Fruit fly (Drosophila melanogaster) whole organism, embryonic: ENCODE results near the gene CG15894.

Source experiments
- ATbp ChIP-seq: fragments of 200-800 bp; sonication (Bioruptor generic); optimal IDR thresholded peaks from 2 replicates; lab custom pipeline; 2017; ENCODE audit warnings: missing biosample characterization, mild to moderate bottlenecking, missing genetic modification characterization, missing genetic modification reagents
- BEAF-32 ChIP-seq: fragments of 200-800 bp; sonication (Bioruptor generic); optimal IDR thresholded peaks from 3 replicates; lab custom pipeline; 2017; ENCODE audit warnings: missing biosample characterization, missing genetic modification characterization, mild to moderate bottlenecking, moderate library complexity, missing genetic modification reagents
- BtbVII ChIP-seq: fragments of 200-800 bp; sonication (Bioruptor generic); optimal IDR thresholded peaks from 3 replicates; lab custom pipeline; 2017; ENCODE audit warnings: missing biosample characterization, mild to moderate bottlenecking, missing genetic modification characterization
- CG10274 ChIP-seq: fragments of 200-800 bp; sonication (Bioruptor generic); optimal IDR thresholded peaks from 3 replicates; lab custom pipeline; 2017; ENCODE audit warnings: missing biosample characterization, mild to moderate bottlenecking, missing genetic modification characterization
- CG10431 ChIP-seq: fragments of 200-800 bp; sonication (Bioruptor generic); optimal IDR thresholded peaks from 3 replicates; lab custom pipeline; 2018; ENCODE audit warnings: missing biosample characterization, mild to moderate bottlenecking, missing genetic modification characterization
- CG11504 ChIP-seq: fragments of 200-800 bp; sonication (Bioruptor generic); optimal IDR thresholded peaks from 3 replicates; lab custom pipeline; 2019; ENCODE audit warnings: missing biosample characterization, mild to moderate bottlenecking, missing genetic modification characterization, moderate library complexity
- CG12219 ChIP-seq: fragments of 200-800 bp; sonication (Bioruptor generic); optimal IDR thresholded peaks from 3 replicates; lab custom pipeline; 2018; ENCODE audit warnings: missing biosample characterization, mild to moderate bottlenecking, missing genetic modification characterization
- CG12299 ChIP-seq: fragments of 200-800 bp; sonication (Bioruptor generic); optimal IDR thresholded peaks from 2 replicates; lab custom pipeline; 2018; ENCODE audit warnings: missing biosample characterization, mild to moderate bottlenecking, missing genetic modification characterization
- CG12659 ChIP-seq: fragments of 200-800 bp; sonication (Bioruptor generic); optimal IDR thresholded peaks from 3 replicates; lab custom pipeline; 2017; ENCODE audit warnings: mild to moderate bottlenecking, missing biosample characterization, missing genetic modification reagents, missing genetic modification characterization
- CG14014 ChIP-seq: fragments of 200-800 bp; sonication (Bioruptor generic); IDR thresholded peaks from 2 replicates; pipeline ENCODE4 v1.3.6; 2022; ENCODE audit warnings: missing biosample characterization, missing genetic modification characterization
- CG15514 ChIP-seq: fragments of 200-800 bp; sonication (Bioruptor generic); optimal IDR thresholded peaks from 3 replicates; lab custom pipeline; 2017; ENCODE audit warnings: missing biosample characterization, missing genetic modification characterization, mild to moderate bottlenecking, moderate library complexity, missing genetic modification reagents
- CG1602 ChIP-seq: fragments of 200-800 bp; sonication (Bioruptor generic); optimal IDR thresholded peaks from 3 replicates; lab custom pipeline; 2016; ENCODE audit warnings: missing biosample characterization, missing genetic modification characterization
- CG17912 ChIP-seq: fragments of 200-800 bp; sonication (Bioruptor generic); optimal IDR thresholded peaks from 2 replicates; lab custom pipeline; 2018; ENCODE audit warnings: missing biosample characterization, mild to moderate bottlenecking, missing genetic modification characterization
- CG18599 ChIP-seq: fragments of 200-800 bp; sonication (Bioruptor generic); optimal IDR thresholded peaks from 3 replicates; lab custom pipeline; 2017; ENCODE audit warnings: missing biosample characterization, missing genetic modification characterization, mild to moderate bottlenecking, moderate library complexity, missing genetic modification reagents
- CG30403 ChIP-seq: fragments of 200-800 bp; sonication (Bioruptor generic); optimal IDR thresholded peaks from 3 replicates; lab custom pipeline; 2016; ENCODE audit warnings: missing biosample characterization, missing genetic modification characterization
- CG4282 ChIP-seq: fragments of 200-800 bp; sonication (Bioruptor generic); optimal IDR thresholded peaks from 2 replicates; lab custom pipeline; 2016; ENCODE audit warnings: missing biosample characterization, missing genetic modification characterization
- CG4730 ChIP-seq: fragments of 200-800 bp; sonication (Bioruptor generic); IDR thresholded peaks from 2 replicates; pipeline ENCODE4 v1.3.6; 2022; ENCODE audit warnings: missing biosample characterization, missing genetic modification characterization
- CG5953 ChIP-seq: fragments of 200-800 bp; sonication (Bioruptor generic); IDR thresholded peaks from 2 replicates; pipeline ENCODE4 v1.3.6; 2022; ENCODE audit warnings: missing biosample characterization, missing genetic modification characterization
- CG6175 ChIP-seq: fragments of 200-800 bp; sonication (Bioruptor generic); IDR thresholded peaks from 3 replicates; pipeline ENCODE4 v1.3.6; 2022; ENCODE audit warnings: missing biosample characterization, missing genetic modification characterization
- CG6689 ChIP-seq: fragments of 200-800 bp; sonication (Bioruptor generic); IDR thresholded peaks from 2 replicates; pipeline ENCODE4 v1.3.6; 2022; ENCODE audit warnings: missing biosample characterization, missing genetic modification characterization
- CG6854 ChIP-seq: fragments of 200-800 bp; sonication (Bioruptor generic); optimal IDR thresholded peaks from 3 replicates; lab custom pipeline; 2017; ENCODE audit warnings: missing biosample characterization, mild to moderate bottlenecking, missing genetic modification characterization
- CG7372 ChIP-seq: fragments of 200-800 bp; sonication (Bioruptor generic); IDR thresholded peaks from 2 replicates; pipeline ENCODE4 v1.3.6; 2022; ENCODE audit warnings: missing biosample characterization, missing genetic modification characterization
- CG7963 ChIP-seq: fragments of 200-800 bp; sonication (Bioruptor generic); IDR thresholded peaks from 3 replicates; pipeline ENCODE4 v1.3.6; 2022; ENCODE audit warnings: missing biosample characterization, missing genetic modification characterization; ENCODE audit not compliant: partially characterized antibody
- CG8089 ChIP-seq: fragments of 200-800 bp; sonication (Bioruptor generic); optimal IDR thresholded peaks from 3 replicates; lab custom pipeline; 2016; ENCODE audit warnings: missing biosample characterization, missing genetic modification characterization
- CG8478 ChIP-seq: fragments of >200 bp; optimal IDR thresholded peaks from 2 replicates; lab custom pipeline; 2018
- D19B ChIP-seq: fragments of 200-800 bp; sonication (Bioruptor generic); optimal IDR thresholded peaks from 2 replicates; lab custom pipeline; 2017; ENCODE audit warnings: missing biosample characterization, mild to moderate bottlenecking, missing genetic modification characterization
- E2f2 ChIP-seq: fragments of 200-800 bp; sonication (Bioruptor generic); IDR thresholded peaks from 2 replicates; pipeline ENCODE4 v1.3.6; 2022; ENCODE audit warnings: missing biosample characterization, missing genetic modification characterization
- GATAe ChIP-seq: fragments of 200-800 bp; sonication (Bioruptor generic); conservative IDR thresholded peaks from 2 replicates; pipeline ENCODE4 v1.3.6; 2022; ENCODE audit warnings: missing biosample characterization, missing genetic modification characterization
- HLH54F ChIP-seq: fragments of 200-800 bp; sonication (Bioruptor generic); optimal IDR thresholded peaks from 3 replicates; lab custom pipeline; 2016; ENCODE audit warnings: missing biosample characterization, missing genetic modification characterization
- Hmr ChIP-seq: fragments of 200-800 bp; sonication (Bioruptor generic); optimal IDR thresholded peaks from 3 replicates; lab custom pipeline; 2017; ENCODE audit warnings: mild to moderate bottlenecking, missing biosample characterization, missing genetic modification reagents, missing genetic modification characterization
- MBD-R2 ChIP-seq: fragments of 200-800 bp; sonication (Bioruptor generic); IDR thresholded peaks from 2 replicates; pipeline ENCODE4 v1.3.6; 2022; ENCODE audit warnings: missing biosample characterization, missing genetic modification characterization
- MTF-1 ChIP-seq: fragments of 200-800 bp; sonication (Bioruptor generic); optimal IDR thresholded peaks from 2 replicates; lab custom pipeline; 2018; ENCODE audit warnings: missing biosample characterization, mild to moderate bottlenecking, missing genetic modification characterization, borderline replicate concordance
- Ravus ChIP-seq: fragments of 200-800 bp; sonication (Bioruptor generic); IDR thresholded peaks from 2 replicates; pipeline ENCODE4 v1.3.6; 2022; ENCODE audit warnings: missing biosample characterization, missing genetic modification characterization
- Sin3A ChIP-seq: fragments of >200 bp; optimal IDR thresholded peaks from 2 replicates; lab custom pipeline; 2018
- Sry-δ ChIP-seq: fragments of 200-800 bp; sonication (Bioruptor generic); optimal IDR thresholded peaks from 2 replicates; lab custom pipeline; 2016; ENCODE audit warnings: missing biosample characterization, missing genetic modification characterization
- Trl ChIP-seq, 3 experiments: fragments of >200 bp in 2 of 3; fragments of 200-800 bp in 1 of 3; sonication (Bioruptor generic) in 1 of 3; optimal IDR thresholded peaks; 2 replicates in 1 of 3; 3 replicates in 2 of 3; lab custom pipeline; 2016 to 2017; ENCODE audit warnings: missing biosample characterization in 1 of 3, missing genetic modification characterization in 1 of 3
- bigmax ChIP-seq: fragments of 200-800 bp; sonication (Bioruptor generic); optimal IDR thresholded peaks from 2 replicates; lab custom pipeline; 2018; ENCODE audit warnings: missing biosample characterization, mild to moderate bottlenecking, missing genetic modification characterization
- cg ChIP-seq: fragments of 200-800 bp; sonication (Bioruptor generic); optimal IDR thresholded peaks from 3 replicates; lab custom pipeline; 2019; ENCODE audit warnings: missing biosample characterization, mild to moderate bottlenecking, missing genetic modification characterization, moderate library complexity
- chm ChIP-seq: fragments of 200-800 bp; sonication (Bioruptor generic); IDR thresholded peaks from 2 replicates; pipeline ENCODE4 v1.3.6; 2022; ENCODE audit warnings: missing biosample characterization, missing genetic modification characterization
- da ChIP-seq: fragments of 200-800 bp; sonication (Bioruptor generic); optimal IDR thresholded peaks from 2 replicates; lab custom pipeline; 2016; ENCODE audit warnings: missing biosample characterization, missing genetic modification characterization
- fd96Cb ChIP-seq: fragments of 200-800 bp; sonication (Bioruptor generic); optimal IDR thresholded peaks from 2 replicates; lab custom pipeline; 2018; ENCODE audit warnings: missing biosample characterization, mild to moderate bottlenecking, missing genetic modification characterization, moderate library complexity
- gcm2 ChIP-seq: fragments of 200-800 bp; sonication (Bioruptor generic); optimal IDR thresholded peaks from 2 replicates; lab custom pipeline; 2016; ENCODE audit warnings: missing biosample characterization, missing genetic modification characterization
- gfzf ChIP-seq: fragments of 200-800 bp; sonication (Bioruptor generic); optimal IDR thresholded peaks from 2 replicates; lab custom pipeline; 2016; ENCODE audit warnings: missing biosample characterization, mild to moderate bottlenecking, missing genetic modification characterization, moderate library complexity
- kay ChIP-seq: fragments of 200-800 bp; sonication (Bioruptor generic); optimal IDR thresholded peaks from 2 replicates; lab custom pipeline; 2016; ENCODE audit warnings: missing biosample characterization, missing genetic modification characterization
- mam ChIP-seq: fragments of 200-800 bp; sonication (Bioruptor generic); optimal IDR thresholded peaks from 3 replicates; lab custom pipeline; 2016; ENCODE audit warnings: missing biosample characterization, missing genetic modification characterization
- pzg ChIP-seq: fragments of 200-800 bp; sonication (Bioruptor generic); optimal IDR thresholded peaks from 3 replicates; lab custom pipeline; 2018; ENCODE audit warnings: missing biosample characterization, mild to moderate bottlenecking, missing genetic modification characterization, moderate library complexity
- schlank ChIP-seq: fragments of 200-800 bp; sonication (Bioruptor generic); optimal IDR thresholded peaks from 2 replicates; lab custom pipeline; 2018; ENCODE audit warnings: missing biosample characterization, mild to moderate bottlenecking, missing genetic modification characterization
- sd ChIP-seq: fragments of 200-800 bp; sonication (Bioruptor generic); optimal IDR thresholded peaks from 3 replicates; lab custom pipeline; 2018; ENCODE audit warnings: missing biosample characterization, mild to moderate bottlenecking, missing genetic modification characterization, moderate library complexity
- sens ChIP-seq: fragments of 200-800 bp; sonication (Bioruptor generic); peaks from one replicate; lab custom pipeline; 2016; ENCODE audit warnings: missing biosample characterization, missing genetic modification characterization
- trem ChIP-seq: fragments of 200-800 bp; optimal IDR thresholded peaks from 3 replicates; lab custom pipeline; 2019; ENCODE audit warnings: missing biosample characterization, mild to moderate bottlenecking, missing genetic modification characterization, moderate library complexity
- twi ChIP-seq: fragments of 200-800 bp; optimal IDR thresholded peaks from 2 replicates; lab custom pipeline; 2019; ENCODE audit warnings: missing biosample characterization, mild to moderate bottlenecking, missing genetic modification characterization, moderate library complexity
- vfl ChIP-seq: fragments of 200-800 bp; sonication (Bioruptor generic); optimal IDR thresholded peaks from 2 replicates; lab custom pipeline; 2016; ENCODE audit warnings: missing biosample characterization, missing genetic modification characterization

Gene CG15894

DNA sequence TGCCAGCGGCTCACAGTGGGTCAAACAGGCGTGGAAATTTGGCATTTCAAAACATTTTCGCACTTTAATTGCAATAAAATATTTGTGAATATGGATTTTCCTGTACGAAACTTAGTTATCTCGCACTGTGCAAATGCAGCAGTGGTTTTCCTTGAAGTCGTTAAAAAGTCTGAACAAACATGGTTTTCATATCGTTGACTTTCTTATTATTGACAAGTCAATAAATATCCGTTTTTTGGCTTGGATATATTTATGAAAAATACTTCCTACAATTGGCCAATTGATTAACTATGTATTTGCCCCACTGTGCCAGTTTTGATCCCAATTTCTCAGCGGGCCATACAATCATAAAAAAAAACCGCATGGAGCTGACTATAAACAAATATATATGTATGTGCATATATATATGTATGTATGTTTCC, 43.5 kb upstream of the CG15894 start (continued):
- TF ChIP-seq CG7963 (GFP tag; lab: Robert Waterston, UW) (no peak), chm (GFP tag; lab: Robert Waterston, UW) (peak; percentile 83), GATAe (peak; percentile 76), gcm2 (peak; percentile 91), sd (tag; lab: Kevin White, UChicago) (peak; percentile 87), mam (GFP tag; lab: Kevin White, UChicago) (peak; percentile 94), trem (tag; lab: Kevin White, UChicago) (peak; percentile 88), sens (GFP tag; lab: Kevin White, UChicago) (peak; percentile 100), CG7372 (GFP tag; lab: Robert Waterston, UW) (peak; percentile 93), BEAF-32 (GFP tag; lab: Kevin White, UChicago) (peak; percentile 7), MBD-R2 (GFP tag; lab: Robert Waterston, UW) (peak; percentile 68), gfzf (GFP tag; lab: Kevin White, UChicago) (peak; percentile 4), vfl (GFP tag; lab: Kevin White, UChicago) (peak; percentile 84), Sin3A (no peak), kay (peak; percentile 92), pzg (no peak), CG18599 (GFP tag; lab: Kevin White, UChicago) (peak; percentile 94), CG14014 (GFP tag; lab: Robert Waterston, UW) (peak; percentile 91), CG12219 (GFP tag; lab: Kevin White, UChicago) (peak; percentile 95), MTF-1 (peak; percentile 85), CG17912 (GFP tag; lab: Kevin White, UChicago) (peak; percentile 82), HLH54F (GFP tag; lab: Kevin White, UChicago) (peak; percentile 95), CG15514 (GFP tag; lab: Kevin White, UChicago) (peak; percentile 88), fd96Cb (tag; lab: Kevin White, UChicago) (peak; percentile 97), CG4282 (GFP tag; lab: Kevin White, UChicago) (peak; percentile 94), CG6175 (GFP tag; lab: Robert Waterston, UW) (peak; percentile 73), CG12659 (peak; percentile 97), BtbVII (GFP tag; lab: Kevin White, UChicago) (peak; percentile 94)

DNA sequence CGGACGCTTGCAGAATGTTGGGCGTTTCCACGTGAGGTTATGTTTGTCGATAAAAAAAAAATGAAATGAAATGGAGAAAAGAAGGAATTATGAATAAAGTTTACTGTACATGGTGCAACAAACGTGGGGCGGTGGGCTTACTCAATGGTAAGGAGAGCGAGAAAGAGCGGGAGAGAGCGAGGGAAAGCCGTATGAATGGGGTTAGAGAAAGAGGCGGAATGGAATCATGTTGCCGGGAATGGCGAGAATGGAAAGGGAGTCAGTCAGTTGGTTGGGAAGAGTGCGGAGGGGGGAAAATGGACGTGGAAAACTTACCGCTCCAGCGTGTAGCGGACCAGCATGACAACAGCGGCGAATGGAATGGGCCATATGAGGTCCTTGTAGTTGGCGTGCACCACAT, 42.9 kb upstream of the CG15894 start:
- TF ChIP-seq CG4730 (GFP tag; lab: Robert Waterston, UW) (no peak), twi (tag; lab: Kevin White, UChicago) (no peak), ATbp (GFP tag; lab: Kevin White, UChicago) (no peak), da (GFP tag; lab: Kevin White, UChicago) (no peak), CG6854 (no peak), CG10274 (no peak), CG10431 (GFP tag; lab: Kevin White, UChicago) (peak; percentile 91), CG8478 (no peak), schlank (tag; lab: Kevin White, UChicago) (no peak), CG12299 (tag; lab: Kevin White, UChicago) (no peak), CG5953 (GFP tag; lab: Robert Waterston, UW) (no peak), Hmr (no peak), D19B (GFP tag; lab: Kevin White, UChicago) (no peak), Ravus (GFP tag; lab: Robert Waterston, UW) (no peak), CG1602 (GFP tag; lab: Kevin White, UChicago) (no peak), CG30403 (GFP tag; lab: Kevin White, UChicago) (no peak), E2f2 (no peak), Trl (optimal IDR thresholded peaks at IDR 0.05; lab: Kevin White, UChicago) (peak; percentile 30 to 58), Trl (GFP tag; optimal IDR thresholded peaks at IDR 0.05; lab: Kevin White, UChicago) (no peak), CG8089 (GFP tag; lab: Kevin White, UChicago) (no peak), CG11504 (tag; lab: Kevin White, UChicago) (peak; percentile 29), CG6689 (GFP tag; lab: Robert Waterston, UW) (no peak), cg (GFP tag; lab: Kevin White, UChicago) (peak; percentile 39), bigmax (GFP tag; lab: Kevin White, UChicago) (peak; percentile 87), Sry-δ (no peak)
